Worm (Caenorhabditis elegans) whole organism, mixed stage, embryonic: ENCODE results near the gene col-12.

Experiments used
- nhr-237 ChIP-seq: fragments of 150-350 bp; optimal IDR thresholded peaks from 2 replicates; lab custom pipeline; 2014; ENCODE audit warnings: missing biosample characterization, missing genetic modification characterization
- nhr-76 ChIP-seq: sonication (generic microtip); optimal IDR thresholded peaks from 2 replicates; lab custom pipeline; 2017; ENCODE audit warnings: missing biosample characterization, missing genetic modification characterization
- sptf-1 ChIP-seq: sonication (generic microtip); optimal IDR thresholded peaks from 2 replicates; lab custom pipeline; 2017; ENCODE audit warnings: mild to moderate bottlenecking, missing genetic modification characterization, moderate library complexity, missing compliant biosample characterization
- unc-39 ChIP-seq: fragments of 150-350 bp; optimal IDR thresholded peaks from 2 replicates; lab custom pipeline; 2014; ENCODE audit warnings: missing biosample characterization, missing genetic modification characterization
- unc-62 ChIP-seq: fragments of 150-350 bp; optimal IDR thresholded peaks from 2 replicates; lab custom pipeline; 2014; ENCODE audit warnings: missing biosample characterization, missing genetic modification reagents, missing genetic modification characterization

- TF ChIP-seq nhr-76 (tag; lab: Kevin White, UChicago) (no peak), unc-62 (no peak), nhr-237 (tag; lab: Kevin White, UChicago) (no peak), unc-39 (no peak), sptf-1 (tag; lab: Kevin White, UChicago) (no peak)
These were observed 43.3 kb downstream of the col-12 start, which contains the start of gene abu-1 for ce11 chrV:10381726-10382125.
